Worm (Caenorhabditis elegans) whole organism, young adult: ENCODE measurements around the gene ZK742.6.

Experiments used
- D2030.7 ChIP-seq: fragments of 200-800 bp; sonication (Bioruptor generic); IDR thresholded peaks from 2 replicates; pipeline ENCODE4 v1.3.6; 2022; ENCODE audit warnings: missing genetic modification reagents, missing genetic modification characterization, missing compliant biosample characterization
- F52B5.7 ChIP-seq: sonication (generic microtip); optimal IDR thresholded peaks from 2 replicates; lab custom pipeline; 2016; ENCODE audit warnings: mild to moderate bottlenecking, missing genetic modification characterization, missing compliant biosample characterization
- ceh-58 ChIP-seq: fragments of 200-800 bp; sonication (Bioruptor generic); IDR thresholded peaks from 2 replicates; pipeline ENCODE4 v1.3.6; 2022; ENCODE audit warnings: missing genetic modification characterization, missing compliant biosample characterization
- chd-7 ChIP-seq: sonication (generic microtip); optimal IDR thresholded peaks from 2 replicates; lab custom pipeline; 2016; ENCODE audit warnings: mild to moderate bottlenecking, missing genetic modification characterization, moderate library complexity, missing compliant biosample characterization
- egl-44 ChIP-seq: fragments of 200-800 bp; sonication (Bioruptor generic); IDR thresholded peaks from 2 replicates; pipeline ENCODE4 v1.3.6; 2022; ENCODE audit warnings: missing genetic modification reagents, missing genetic modification characterization, missing compliant biosample characterization
- nhr-90 ChIP-seq: sonication (generic microtip); optimal IDR thresholded peaks from 2 replicates; lab custom pipeline; 2016; ENCODE audit warnings: missing genotype, mild to moderate bottlenecking, missing genetic modification characterization, missing compliant biosample characterization
- pha-4 ChIP-seq: fragments of 150-350 bp; sonication (generic microtip); optimal IDR thresholded peaks from 2 replicates; lab custom pipeline; 2014; ENCODE audit warnings: missing biosample characterization, missing genetic modification reagents, missing genetic modification characterization

DNA sequence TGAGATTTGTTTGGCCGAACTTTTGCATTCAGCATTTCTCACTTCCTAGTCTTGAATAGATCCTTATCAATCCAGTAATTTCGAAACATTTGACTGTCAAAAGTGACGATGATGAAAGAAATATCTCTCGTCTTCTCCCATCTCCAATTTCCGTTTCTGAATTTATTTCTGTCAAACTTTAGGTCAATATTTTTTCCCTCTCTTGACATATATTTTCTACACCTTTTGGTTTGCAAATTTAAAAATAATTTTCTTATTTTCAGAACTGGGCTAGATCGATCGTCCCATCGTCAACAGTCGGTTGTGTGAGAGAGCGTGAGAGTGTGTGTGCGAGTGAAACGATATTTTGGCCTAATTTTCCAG is 10.0 kb downstream of the ZK742.6 start, which contains the start of gene xpo-1:
- TF ChIP-seq nhr-90 (tag; lab: Kevin White, UChicago), result no peak
- TF ChIP-seq pha-4, result no peak
- TF ChIP-seq D2030.7 (GFP tag; lab: Robert Waterston, UW), result no peak
- no peak for TF ChIP-seq chd-7 (tag; lab: Kevin White, UChicago)
- TF ChIP-seq ceh-58 (GFP tag; lab: Robert Waterston, UW), result no peak
- no peak for TF ChIP-seq F52B5.7
- no peak for TF ChIP-seq egl-44 (GFP tag; lab: Robert Waterston, UW)
